Fruit fly (Drosophila melanogaster) whole organism, embryonic: Measurements from ENCODE around the gene Ubc7.

Experiments used
- Atf-2 ChIP-seq: fragments of 200-800 bp; sonication (Bioruptor generic); optimal IDR thresholded peaks from 2 replicates; lab custom pipeline; 2016; ENCODE audit warnings: missing biosample characterization, missing genetic modification characterization
- CG11085 ChIP-seq: fragments of 200-800 bp; sonication (Bioruptor generic); IDR thresholded peaks from 2 replicates; pipeline ENCODE4 v1.3.6; 2022; ENCODE audit warnings: missing biosample characterization, missing genetic modification characterization
- CG11093 ChIP-seq: fragments of 200-800 bp; sonication (Bioruptor generic); IDR thresholded peaks from 3 replicates; pipeline ENCODE4 v1.3.6; 2022; ENCODE audit warnings: missing biosample characterization, missing genetic modification characterization
- CG12071 ChIP-seq: fragments of 200-800 bp; sonication (Bioruptor generic); optimal IDR thresholded peaks from 3 replicates; lab custom pipeline; 2018; ENCODE audit warnings: missing biosample characterization, mild to moderate bottlenecking, missing genetic modification characterization
- CG1233 ChIP-seq: fragments of 200-800 bp; sonication (Bioruptor generic); optimal IDR thresholded peaks from 4 replicates; lab custom pipeline; 2018; ENCODE audit warnings: missing biosample characterization, mild to moderate bottlenecking, missing genetic modification characterization
- CG13624 ChIP-seq: fragments of 200-800 bp; sonication (Bioruptor generic); optimal IDR thresholded peaks from 2 replicates; lab custom pipeline; 2016; ENCODE audit warnings: missing biosample characterization, missing genetic modification characterization
- CG17912 ChIP-seq: fragments of 200-800 bp; sonication (Bioruptor generic); optimal IDR thresholded peaks from 2 replicates; lab custom pipeline; 2018; ENCODE audit warnings: missing biosample characterization, mild to moderate bottlenecking, missing genetic modification characterization
- CG18619 ChIP-seq: fragments of 200-800 bp; sonication (Bioruptor generic); optimal IDR thresholded peaks from 3 replicates; lab custom pipeline; 2017; ENCODE audit warnings: missing biosample characterization, mild to moderate bottlenecking, missing genetic modification characterization
- CG2712 ChIP-seq: fragments of 200-800 bp; optimal IDR thresholded peaks from 3 replicates; lab custom pipeline; 2019; ENCODE audit warnings: missing biosample characterization, mild to moderate bottlenecking, missing genetic modification characterization, moderate library complexity
- CG4328 ChIP-seq: fragments of 200-800 bp; sonication (Bioruptor generic); optimal IDR thresholded peaks from 3 replicates; lab custom pipeline; 2017; ENCODE audit warnings: missing biosample characterization, missing genetic modification reagents, missing genetic modification characterization
- CG7745 ChIP-seq: fragments of 200-800 bp; sonication (Bioruptor generic); optimal IDR thresholded peaks from 2 replicates; lab custom pipeline; 2018; ENCODE audit warnings: missing biosample characterization, mild to moderate bottlenecking, missing genetic modification characterization, moderate library complexity
- Deaf1 ChIP-seq: fragments of 200-800 bp; optimal IDR thresholded peaks from 3 replicates; lab custom pipeline; 2019; ENCODE audit warnings: missing biosample characterization, mild to moderate bottlenecking, missing genetic modification characterization, moderate library complexity
- Dip3 ChIP-seq: fragments of 200-800 bp; sonication (Bioruptor generic); optimal IDR thresholded peaks from 3 replicates; lab custom pipeline; 2016; ENCODE audit warnings: missing biosample characterization, missing genetic modification characterization
- Dp ChIP-seq: fragments of 200-800 bp; sonication (Bioruptor generic); optimal IDR thresholded peaks from 2 replicates; lab custom pipeline; 2018; ENCODE audit warnings: missing biosample characterization, mild to moderate bottlenecking, missing genetic modification characterization, moderate library complexity
- Elba2 ChIP-seq: fragments of 200-800 bp; sonication (Bioruptor generic); optimal IDR thresholded peaks from 3 replicates; lab custom pipeline; 2016; ENCODE audit warnings: missing biosample characterization, missing genetic modification characterization
- Gsc ChIP-seq: fragments of 200-800 bp; sonication (Bioruptor generic); IDR thresholded peaks from 2 replicates; pipeline ENCODE4 v1.3.6; 2022; ENCODE audit warnings: missing biosample characterization, missing genetic modification characterization
- Hand ChIP-seq: fragments of 200-800 bp; sonication (Bioruptor generic); optimal IDR thresholded peaks from 2 replicates; lab custom pipeline; 2017; ENCODE audit warnings: mild to moderate bottlenecking, missing biosample characterization, missing genetic modification reagents, missing genetic modification characterization
- HmgZ ChIP-seq: fragments of 200-800 bp; sonication (Bioruptor generic); optimal IDR thresholded peaks from 2 replicates; lab custom pipeline; 2018; ENCODE audit warnings: missing biosample characterization, mild to moderate bottlenecking, missing genetic modification characterization
- Hr3 ChIP-seq: fragments of 200-800 bp; sonication (Bioruptor generic); optimal IDR thresholded peaks from 3 replicates; lab custom pipeline; 2016; ENCODE audit warnings: missing biosample characterization, missing genetic modification characterization
- Myb ChIP-seq: fragments of 200-800 bp; sonication (Bioruptor generic); optimal IDR thresholded peaks from 2 replicates; lab custom pipeline; 2016; ENCODE audit warnings: missing biosample characterization, missing genetic modification characterization
- Nf-YA ChIP-seq: fragments of 200-800 bp; sonication (Bioruptor generic); IDR thresholded peaks from 2 replicates; pipeline ENCODE4 v1.3.6; 2022; ENCODE audit warnings: missing biosample characterization, missing genetic modification characterization
- Poxn ChIP-seq: fragments of 200-800 bp; sonication (Bioruptor generic); IDR thresholded peaks from 2 replicates; pipeline ENCODE4 v1.3.6; 2022; ENCODE audit warnings: missing biosample characterization, missing genetic modification characterization
- Rx ChIP-seq: fragments of 200-800 bp; sonication (Bioruptor generic); IDR thresholded peaks from 2 replicates; pipeline ENCODE4 v1.3.6; 2022; ENCODE audit warnings: missing biosample characterization, missing genetic modification characterization
- Six4 ChIP-seq: fragments of 200-800 bp; sonication (Bioruptor generic); optimal IDR thresholded peaks from 2 replicates; lab custom pipeline; 2016; ENCODE audit warnings: missing biosample characterization, missing genetic modification characterization
- Xrp1 ChIP-seq: fragments of 200-800 bp; sonication (Bioruptor generic); IDR thresholded peaks from 2 replicates; pipeline ENCODE4 v1.3.6; 2022; ENCODE audit warnings: missing biosample characterization, missing genetic modification characterization
- ab ChIP-seq: fragments of 200-800 bp; sonication (Bioruptor generic); optimal IDR thresholded peaks from 2 replicates; lab custom pipeline; 2016; ENCODE audit warnings: missing biosample characterization, missing genetic modification characterization
- bbx ChIP-seq: fragments of 200-800 bp; sonication (Bioruptor generic); IDR thresholded peaks from 2 replicates; pipeline ENCODE4 v1.3.6; 2022; ENCODE audit warnings: missing biosample characterization, missing genetic modification characterization; ENCODE audit not compliant: partially characterized antibody
- cas ChIP-seq: fragments of 200-800 bp; sonication (Bioruptor generic); IDR thresholded peaks from 2 replicates; pipeline ENCODE4 v1.3.6; 2022; ENCODE audit warnings: missing biosample characterization, missing genetic modification characterization
- cato ChIP-seq: fragments of 200-800 bp; sonication (Bioruptor generic); optimal IDR thresholded peaks from 2 replicates; lab custom pipeline; 2016; ENCODE audit warnings: missing biosample characterization, missing genetic modification characterization, borderline replicate concordance
- danr ChIP-seq: fragments of 200-800 bp; sonication (Bioruptor generic); IDR thresholded peaks from 2 replicates; pipeline ENCODE4 v1.3.6; 2022; ENCODE audit warnings: missing biosample characterization, missing genetic modification characterization
- disco-r ChIP-seq: fragments of 200-800 bp; sonication (Bioruptor generic); optimal IDR thresholded peaks from 2 replicates; lab custom pipeline; 2016; ENCODE audit warnings: missing biosample characterization, missing genetic modification characterization
- dm ChIP-seq: fragments of 200-800 bp; sonication (Bioruptor generic); optimal IDR thresholded peaks from 3 replicates; lab custom pipeline; 2016; ENCODE audit warnings: missing biosample characterization, missing genetic modification characterization
- kah ChIP-seq: fragments of 200-800 bp; sonication (Bioruptor generic); optimal IDR thresholded peaks from 2 replicates; lab custom pipeline; 2018; ENCODE audit warnings: missing biosample characterization, mild to moderate bottlenecking, missing genetic modification characterization
- lbe ChIP-seq: fragments of 200-800 bp; sonication (Bioruptor generic); optimal IDR thresholded peaks from 2 replicates; lab custom pipeline; 2016; ENCODE audit warnings: missing biosample characterization, mild to moderate bottlenecking, missing genetic modification characterization
- maf-S ChIP-seq: fragments of 200-800 bp; sonication (Bioruptor generic); optimal IDR thresholded peaks from 2 replicates; lab custom pipeline; 2016; ENCODE audit warnings: missing biosample characterization, missing genetic modification characterization
- nerfin-1 ChIP-seq: fragments of 200-800 bp; sonication (Bioruptor generic); optimal IDR thresholded peaks from 3 replicates; lab custom pipeline; 2019; ENCODE audit warnings: missing biosample characterization, mild to moderate bottlenecking, missing genetic modification characterization, moderate library complexity
- nerfin-2 ChIP-seq: fragments of 200-800 bp; sonication (Bioruptor generic); IDR thresholded peaks from 2 replicates; pipeline ENCODE4 v1.3.6; 2022; ENCODE audit warnings: missing biosample characterization, missing genetic modification characterization; ENCODE audit not compliant: partially characterized antibody
- pum ChIP-seq: fragments of 200-800 bp; sonication (Bioruptor generic); optimal IDR thresholded peaks from 2 replicates; lab custom pipeline; 2016; ENCODE audit warnings: missing biosample characterization, missing genetic modification characterization
- ranshi ChIP-seq: fragments of 200-800 bp; sonication (Bioruptor generic); IDR thresholded peaks from 2 replicates; pipeline ENCODE4 v1.3.6; 2022; ENCODE audit warnings: missing biosample characterization, missing genetic modification characterization
- row ChIP-seq: fragments of 200-800 bp; sonication (Bioruptor generic); IDR thresholded peaks from 3 replicates; pipeline ENCODE4 v1.3.6; 2022; ENCODE audit warnings: missing biosample characterization, missing genetic modification characterization
- ssp ChIP-seq: fragments of 200-800 bp; sonication (Bioruptor generic); IDR thresholded peaks from 2 replicates; pipeline ENCODE4 v1.3.6; 2022; ENCODE audit warnings: missing biosample characterization, missing genetic modification characterization
- zen ChIP-seq: fragments of 200-800 bp; sonication (Bioruptor generic); optimal IDR thresholded peaks from 3 replicates; lab custom pipeline; 2018; ENCODE audit warnings: missing biosample characterization, mild to moderate bottlenecking, missing genetic modification characterization, moderate library complexity

Gene Ubc7

DNA sequence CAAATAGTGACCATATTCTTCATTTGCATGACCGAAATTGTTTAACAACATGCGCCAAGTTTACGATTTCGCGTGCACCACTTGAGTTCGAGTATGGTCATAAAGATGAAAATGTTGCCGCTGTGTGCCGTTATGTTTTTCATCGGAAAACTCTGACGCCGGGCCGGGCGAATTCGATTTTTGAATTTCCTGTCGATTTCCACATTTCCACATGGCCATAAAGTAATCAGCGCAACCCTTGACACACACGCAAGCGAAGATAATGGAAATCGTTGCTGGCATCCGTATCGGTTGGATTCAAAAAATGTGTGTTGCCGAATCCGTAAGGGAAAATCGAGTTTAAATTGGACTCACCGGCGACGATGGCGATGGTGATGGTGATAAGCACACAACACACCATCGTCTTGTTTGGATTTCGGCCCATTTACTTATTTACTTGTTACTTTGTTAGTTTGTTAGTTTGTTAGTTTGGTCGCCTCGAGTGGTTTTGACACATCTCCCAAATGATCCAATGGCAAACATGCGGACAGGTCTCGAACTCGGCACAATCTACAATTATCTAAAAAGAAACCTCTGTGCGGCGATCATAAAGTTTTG is 51.2 kb downstream of the Ubc7 start (continued):
- TF ChIP-seq dm (GFP tag; lab: Kevin White, UChicago) (no peak), Rx (GFP tag; lab: Robert Waterston, UW) (no peak), Xrp1 (peak; percentile 76), CG11085 (GFP tag; lab: Robert Waterston, UW) (no peak), CG17912 (GFP tag; lab: Kevin White, UChicago) (peak; percentile 54), Dip3 (GFP tag; lab: Kevin White, UChicago) (no peak), maf-S (GFP tag; lab: Kevin White, UChicago) (no peak), CG4328 (GFP tag; lab: Kevin White, UChicago) (peak; percentile 48), row (GFP tag; lab: Robert Waterston, UW) (no peak), danr (GFP tag; lab: Robert Waterston, UW) (no peak), Nf-YA (GFP tag; lab: Robert Waterston, UW) (0 out of 2 replicates have a peak, but pooled peaks have one; percentile 28), Deaf1 (tag; lab: Kevin White, UChicago) (no peak), Hr3 (GFP tag; lab: Kevin White, UChicago) (no peak), CG12071 (GFP tag; lab: Kevin White, UChicago) (peak; percentile 48), Gsc (GFP tag; lab: Robert Waterston, UW) (no peak), Hand (GFP tag; lab: Kevin White, UChicago) (no peak), CG13624 (GFP tag; lab: Kevin White, UChicago) (no peak), ranshi (GFP tag; lab: Robert Waterston, UW) (no peak; the same call in 1 of the 2 replicates), Atf-2 (no peak), Poxn (GFP tag; lab: Robert Waterston, UW) (no peak), CG2712 (tag; lab: Kevin White, UChicago) (peak; percentile 41), kah (GFP tag; lab: Kevin White, UChicago) (peak; percentile 44), cato (no peak), CG7745 (tag; lab: Kevin White, UChicago) (peak; percentile 66), Elba2 (GFP tag; lab: Kevin White, UChicago) (no peak), nerfin-1 (tag; lab: Kevin White, UChicago) (no peak), Dp (GFP tag; lab: Kevin White, UChicago) (no peak), CG18619 (GFP tag; lab: Kevin White, UChicago) (peak; percentile 45), lbe (GFP tag; lab: Kevin White, UChicago) (no peak), CG1233 (peak; percentile 54), Six4 (GFP tag; lab: Kevin White, UChicago) (no peak), cas (GFP tag; lab: Robert Waterston, UW) (no peak), CG11093 (GFP tag; lab: Robert Waterston, UW) (no peak), ssp (GFP tag; lab: Robert Waterston, UW) (no peak), pum (GFP tag; lab: Kevin White, UChicago) (no peak), bbx (no peak), zen (peak; percentile 52), ab (GFP tag; lab: Kevin White, UChicago) (no peak), nerfin-2 (GFP tag; lab: Robert Waterston, UW) (no peak), disco-r (no peak), HmgZ (tag; lab: Kevin White, UChicago) (peak; percentile 27), Myb (GFP tag; lab: Kevin White, UChicago) (no peak)
